Worm (Caenorhabditis elegans) whole organism, early embryonic: ENCODE measurements around the gene sel-9.

Source experiments
- F13C5.2 ChIP-seq: sonication (generic microtip); optimal IDR thresholded peaks from 2 replicates; lab custom pipeline; 2017; ENCODE audit warnings: mild to moderate bottlenecking, missing genetic modification characterization, inconsistent platforms, missing compliant biosample characterization
- aly-1 ChIP-seq: sonication (generic microtip); optimal IDR thresholded peaks from 2 replicates; lab custom pipeline; 2016; ENCODE audit warnings: missing genetic modification characterization, missing compliant biosample characterization
- hnd-1 ChIP-seq: sonication (generic microtip); optimal IDR thresholded peaks from 2 replicates; lab custom pipeline; 2016; ENCODE audit warnings: missing genetic modification characterization, missing compliant biosample characterization
- tra-4 ChIP-seq: sonication (generic microtip); optimal IDR thresholded peaks from 2 replicates; lab custom pipeline; 2017; ENCODE audit warnings: missing genetic modification characterization, missing compliant biosample characterization

DNA sequence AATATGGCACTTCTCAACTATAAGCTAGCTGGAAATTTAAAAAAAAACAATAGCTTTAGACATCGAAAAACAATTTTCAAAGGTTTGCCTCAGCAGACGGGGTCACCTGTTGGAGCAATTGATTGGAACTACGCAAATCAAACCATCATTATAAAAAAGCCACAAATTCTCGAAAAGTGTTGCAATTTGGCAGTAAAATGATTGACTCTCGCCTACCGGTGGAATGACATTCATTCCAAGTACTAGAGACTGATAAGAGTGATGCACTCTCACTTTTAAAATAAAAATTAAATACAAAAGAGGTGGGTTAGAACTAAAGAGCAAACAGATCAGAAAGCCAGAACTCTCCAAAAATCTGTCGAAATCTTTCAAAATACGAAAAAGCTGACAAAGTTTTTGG lies 16.9 kb downstream of the sel-9 start:
- TF ChIP-seq tra-4: no peak
- TF ChIP-seq aly-1: no peak
- no peak for TF ChIP-seq F13C5.2
- TF ChIP-seq hnd-1 (tag; lab: Kevin White, UChicago): no peak
